Fruit fly (Drosophila melanogaster) whole organism, pupa: Measurements from ENCODE around the gene ND-MNLL.

Experiments
- CG10348 ChIP-seq: fragments of 200-800 bp; sonication (Bioruptor generic); IDR thresholded peaks from 2 replicates; pipeline ENCODE4 v1.3.6; 2022; ENCODE audit warnings: missing biosample characterization, missing genetic modification characterization
- CG12605 ChIP-seq: fragments of 200-800 bp; sonication (Bioruptor generic); IDR thresholded peaks from 2 replicates; pipeline ENCODE4 v1.3.6; 2022; ENCODE audit warnings: missing biosample characterization, missing genetic modification characterization
- CG13204 ChIP-seq: fragments of 200-800 bp; sonication (Bioruptor generic); optimal IDR thresholded peaks from 2 replicates; lab custom pipeline; 2018; ENCODE audit warnings: missing biosample characterization, mild to moderate bottlenecking, missing genetic modification characterization, moderate library complexity
- CG14655 ChIP-seq: fragments of 200-800 bp; sonication (Bioruptor generic); optimal IDR thresholded peaks from 3 replicates; lab custom pipeline; 2017; ENCODE audit warnings: mild to moderate bottlenecking, missing biosample characterization, missing genetic modification reagents, missing genetic modification characterization
- CG15710 ChIP-seq: fragments of 200-800 bp; sonication (Bioruptor generic); optimal IDR thresholded peaks from 2 replicates; lab custom pipeline; 2018; ENCODE audit warnings: missing biosample characterization, mild to moderate bottlenecking, missing genetic modification characterization, moderate library complexity
- CG17806 ChIP-seq: fragments of 200-800 bp; sonication (Bioruptor generic); optimal IDR thresholded peaks from 2 replicates; lab custom pipeline; 2018; ENCODE audit warnings: missing biosample characterization, mild to moderate bottlenecking, missing genetic modification characterization, moderate library complexity
- CG32121 ChIP-seq: fragments of 200-800 bp; sonication (Bioruptor generic); IDR thresholded peaks from 2 replicates; pipeline ENCODE4 v1.3.6; 2022; ENCODE audit warnings: missing biosample characterization, missing genetic modification characterization
- CG34367 ChIP-seq: fragments of 200-800 bp; sonication (Bioruptor generic); optimal IDR thresholded peaks from 2 replicates; lab custom pipeline; 2018; ENCODE audit warnings: missing biosample characterization, mild to moderate bottlenecking, missing genetic modification characterization
- CG4496 ChIP-seq: fragments of 200-800 bp; sonication (Bioruptor generic); IDR thresholded peaks from 3 replicates; pipeline ENCODE4 v1.3.6; 2022; ENCODE audit warnings: missing biosample characterization, missing genetic modification characterization
- CG8159 ChIP-seq: fragments of 200-800 bp; sonication (Bioruptor generic); optimal IDR thresholded peaks from 3 replicates; lab custom pipeline; 2018; ENCODE audit warnings: missing biosample characterization, mild to moderate bottlenecking, missing genetic modification characterization, moderate library complexity
- CG8301 ChIP-seq: fragments of 200-800 bp; sonication (Bioruptor generic); optimal IDR thresholded peaks from 2 replicates; lab custom pipeline; 2018; ENCODE audit warnings: missing biosample characterization, mild to moderate bottlenecking, missing genetic modification characterization
- CG9948 ChIP-seq: fragments of 200-800 bp; sonication (Bioruptor generic); optimal IDR thresholded peaks from 2 replicates; lab custom pipeline; 2018; ENCODE audit warnings: missing biosample characterization, mild to moderate bottlenecking, missing genetic modification characterization, moderate library complexity
- D1 ChIP-seq: fragments of 200-800 bp; sonication (Bioruptor generic); optimal IDR thresholded peaks from 2 replicates; lab custom pipeline; 2018; ENCODE audit warnings: missing biosample characterization, mild to moderate bottlenecking, missing genetic modification characterization, moderate library complexity
- EcR ChIP-seq: fragments of 200-800 bp; sonication (Bioruptor generic); optimal IDR thresholded peaks from 3 replicates; lab custom pipeline; 2019; ENCODE audit warnings: missing biosample characterization, missing genetic modification characterization, mild to moderate bottlenecking, moderate library complexity, missing genetic modification reagents
- Ets98B ChIP-seq: fragments of 200-800 bp; sonication (Bioruptor generic); IDR thresholded peaks from 2 replicates; pipeline ENCODE4 v1.3.6; 2022; ENCODE audit warnings: missing biosample characterization, missing genetic modification characterization
- Pif1A ChIP-seq: fragments of 200-800 bp; sonication (Bioruptor generic); optimal IDR thresholded peaks from 3 replicates; lab custom pipeline; 2016; ENCODE audit warnings: missing biosample characterization, missing genetic modification characterization
- Pif1B ChIP-seq: fragments of 200-800 bp; sonication (Bioruptor generic); optimal IDR thresholded peaks from 3 replicates; lab custom pipeline; 2016; ENCODE audit warnings: missing biosample characterization, missing genetic modification characterization
- Snoo ChIP-seq: fragments of 200-800 bp; sonication (Bioruptor generic); optimal IDR thresholded peaks from 3 replicates; lab custom pipeline; 2017; ENCODE audit warnings: missing biosample characterization, mild to moderate bottlenecking, missing genetic modification characterization, inconsistent platforms
- fd96Ca ChIP-seq: fragments of 200-800 bp; sonication (Bioruptor generic); IDR thresholded peaks from 3 replicates; pipeline ENCODE4 v1.3.6; 2022; ENCODE audit warnings: missing biosample characterization, missing genetic modification characterization
- gl ChIP-seq: fragments of 200-800 bp; sonication (Bioruptor generic); optimal IDR thresholded peaks from 2 replicates; lab custom pipeline; 2018; ENCODE audit warnings: missing biosample characterization, mild to moderate bottlenecking, missing genetic modification characterization
- rn ChIP-seq: fragments of 200-800 bp; sonication (Bioruptor generic); IDR thresholded peaks from 2 replicates; pipeline ENCODE4 v1.3.6; 2022; ENCODE audit warnings: missing biosample characterization, missing genetic modification characterization

ND-MNLL gene

dm6 chrX:7924913-7925312 lies 31.3 kb upstream of the ND-MNLL start:
- no peak for TF ChIP-seq CG14655

- TF ChIP-seq CG32121 (GFP tag; lab: Robert Waterston, UW): peak; percentile 35; the same call in 1 of the 2 replicates
- no peak for TF ChIP-seq CG14655
Measured at dm6 chrX:7923063-7923462, 29.5 kb upstream of the ND-MNLL start.

- TF ChIP-seq fd96Ca (no peak), gl (tag; lab: Kevin White, UChicago) (peak; percentile 42), CG34367 (tag; lab: Kevin White, UChicago) (peak; percentile 45), CG13204 (GFP tag; lab: Kevin White, UChicago) (no peak), CG9948 (peak; percentile 31), Ets98B (GFP tag; lab: Robert Waterston, UW) (peak; percentile 64; the same call in 1 of the 2 replicates), D1 (tag; lab: Kevin White, UChicago) (no peak), Pif1A (GFP tag; lab: Kevin White, UChicago) (no peak), CG15710 (peak; percentile 62), CG4496 (GFP tag; lab: Robert Waterston, UW) (peak; percentile 81; the same call in 2 of the 3 replicates), CG8301 (tag; lab: Kevin White, UChicago) (peak; percentile 50), Pif1B (GFP tag; lab: Kevin White, UChicago) (no peak), CG17806 (peak; percentile 43), CG32121 (GFP tag; lab: Robert Waterston, UW) (peak; percentile 59), CG8159 (tag; lab: Kevin White, UChicago) (no peak), EcR (peak; percentile 12), Snoo (peak; percentile 61)
Measured at dm6 chrX:7920081-7920688, 26.6 kb upstream of the ND-MNLL start, which contains the start of the genes hdm and Ykt6. TSS of gene hdm (minus strand) at chrX:7920131. TSS of gene Ykt6 (plus strand) at chrX:7920409.

dm6 chrX:7911983-7912630 lies 18.5 kb upstream of the ND-MNLL start, which contains the start of gene snz:
TSS of gene snz (plus strand) at chrX:7912089.
- no peak for TF ChIP-seq CG34367 (tag; lab: Kevin White, UChicago)
- no peak; the same call in 1 of the 2 replicates for TF ChIP-seq Ets98B (GFP tag; lab: Robert Waterston, UW)
- no peak for TF ChIP-seq CG15710
- TF ChIP-seq Pif1A (GFP tag; lab: Kevin White, UChicago): no peak
- no peak for TF ChIP-seq CG32121 (GFP tag; lab: Robert Waterston, UW)
- TF ChIP-seq CG17806: no peak
- TF ChIP-seq EcR: peak; percentile 4
- TF ChIP-seq CG12605 (GFP tag; lab: Robert Waterston, UW): no peak

dm6 chrX:7909482-7909881 lies 15.9 kb upstream of the ND-MNLL start:
- TF ChIP-seq CG4496 (GFP tag; lab: Robert Waterston, UW) (0 out of 3 replicates have a peak, but pooled peaks have one; percentile 23), EcR (no peak)
- TF ChIP-seq, all 21 proteins: peak for 1

dm6 chrX:7909069-7909389 lies 15.4 kb upstream of the ND-MNLL start:
- TF ChIP-seq fd96Ca (no peak), Ets98B (GFP tag; lab: Robert Waterston, UW) (no peak), Pif1B (GFP tag; lab: Kevin White, UChicago) (no peak), CG12605 (GFP tag; lab: Robert Waterston, UW) (no peak), D1 (tag; lab: Kevin White, UChicago) (no peak), CG10348 (no peak)

- TF ChIP-seq CG15710 (peak; percentile 79), CG8301 (tag; lab: Kevin White, UChicago) (peak; percentile 79), CG9948 (peak; percentile 70), rn (GFP tag; lab: Robert Waterston, UW) (no peak), CG13204 (GFP tag; lab: Kevin White, UChicago) (no peak), CG14655 (peak; percentile 85), CG32121 (GFP tag; lab: Robert Waterston, UW) (peak; percentile 89), CG4496 (GFP tag; lab: Robert Waterston, UW) (peak; percentile 91), CG8159 (tag; lab: Kevin White, UChicago) (peak; percentile 83), CG10348 (0 out of 2 replicates have a peak, but pooled peaks have one; percentile 31), EcR (peak; percentile 76), CG17806 (peak; percentile 74), CG12605 (GFP tag; lab: Robert Waterston, UW) (peak; percentile 66), Snoo (peak; percentile 56), gl (tag; lab: Kevin White, UChicago) (peak; percentile 59), D1 (tag; lab: Kevin White, UChicago) (no peak), CG34367 (tag; lab: Kevin White, UChicago) (peak; percentile 75), Pif1B (GFP tag; lab: Kevin White, UChicago) (peak; percentile 72), Ets98B (GFP tag; lab: Robert Waterston, UW) (peak; percentile 85), fd96Ca (peak; percentile 90), Pif1A (GFP tag; lab: Kevin White, UChicago) (no peak)
- TF ChIP-seq, all 21 proteins: peak for 17
Measured at dm6 chrX:7908239-7909068, 14.9 kb upstream of the ND-MNLL start, which contains the start of the genes dpr14 and spidey. TSS of gene dpr14 (minus strand) at chrX:7908286. TSS of gene spidey (plus strand) at chrX:7908931.
